Fruit fly (Drosophila melanogaster) whole organism, embryonic: Measurements from ENCODE around the gene CG9933.

Experiments
- BtbVII ChIP-seq: fragments of 200-800 bp; sonication (Bioruptor generic); optimal IDR thresholded peaks from 3 replicates; lab custom pipeline; 2017; ENCODE audit warnings: missing biosample characterization, mild to moderate bottlenecking, missing genetic modification characterization
- CG10565 ChIP-seq: fragments of 200-800 bp; sonication (Bioruptor generic); optimal IDR thresholded peaks from 3 replicates; lab custom pipeline; 2016; ENCODE audit warnings: missing biosample characterization, mild to moderate bottlenecking, missing genetic modification characterization
- CG12391 ChIP-seq: fragments of 200-800 bp; sonication (Bioruptor generic); optimal IDR thresholded peaks from 3 replicates; lab custom pipeline; 2018; ENCODE audit warnings: missing biosample characterization, mild to moderate bottlenecking, missing genetic modification characterization, moderate library complexity
- CG13123 ChIP-seq: fragments of 200-800 bp; sonication (Bioruptor generic); optimal IDR thresholded peaks from 2 replicates; lab custom pipeline; 2016; ENCODE audit warnings: missing biosample characterization, missing genetic modification characterization
- CG14050 ChIP-seq: fragments of 200-800 bp; sonication (Bioruptor generic); IDR thresholded peaks from 3 replicates; pipeline ENCODE4 v1.3.6; 2022; ENCODE audit warnings: missing biosample characterization, missing genetic modification characterization
- CG14860 ChIP-seq: fragments of 200-800 bp; sonication (Bioruptor generic); IDR thresholded peaks from 3 replicates; pipeline ENCODE4 v1.3.6; 2022; ENCODE audit warnings: missing biosample characterization, missing genetic modification characterization; ENCODE audit not compliant: partially characterized antibody
- CG17328 ChIP-seq: fragments of 200-800 bp; sonication (Bioruptor generic); IDR thresholded peaks from 2 replicates; pipeline ENCODE4 v1.3.6; 2022; ENCODE audit warnings: missing biosample characterization, missing genetic modification characterization
- CG17912 ChIP-seq: fragments of 200-800 bp; sonication (Bioruptor generic); optimal IDR thresholded peaks from 2 replicates; lab custom pipeline; 2018; ENCODE audit warnings: missing biosample characterization, mild to moderate bottlenecking, missing genetic modification characterization
- CG2199 ChIP-seq: fragments of 200-800 bp; sonication (Bioruptor generic); IDR thresholded peaks from 3 replicates; pipeline ENCODE4 v1.3.6; 2022; ENCODE audit warnings: missing biosample characterization, missing genetic modification characterization
- CG6175 ChIP-seq: fragments of 200-800 bp; sonication (Bioruptor generic); IDR thresholded peaks from 3 replicates; pipeline ENCODE4 v1.3.6; 2022; ENCODE audit warnings: missing biosample characterization, missing genetic modification characterization
- CG7963 ChIP-seq: fragments of 200-800 bp; sonication (Bioruptor generic); IDR thresholded peaks from 3 replicates; pipeline ENCODE4 v1.3.6; 2022; ENCODE audit warnings: missing biosample characterization, missing genetic modification characterization; ENCODE audit not compliant: partially characterized antibody
- CG7987 ChIP-seq: fragments of 200-800 bp; sonication (Bioruptor generic); optimal IDR thresholded peaks from 2 replicates; lab custom pipeline; 2018; ENCODE audit warnings: missing biosample characterization, mild to moderate bottlenecking, missing genetic modification characterization, moderate library complexity
- CG8924 ChIP-seq: fragments of 200-800 bp; optimal IDR thresholded peaks from 3 replicates; lab custom pipeline; 2019; ENCODE audit warnings: missing biosample characterization, mild to moderate bottlenecking, missing genetic modification characterization, moderate library complexity
- CG8944 ChIP-seq: fragments of 200-800 bp; sonication (Bioruptor generic); optimal IDR thresholded peaks from 3 replicates; lab custom pipeline; 2016; ENCODE audit warnings: missing biosample characterization, missing genetic modification characterization
- Camta ChIP-seq: fragments of 200-800 bp; sonication (Bioruptor generic); optimal IDR thresholded peaks from 2 replicates; lab custom pipeline; 2016; ENCODE audit warnings: missing biosample characterization, missing genetic modification characterization
- CrebB ChIP-seq: fragments of 200-800 bp; sonication (Bioruptor generic); optimal IDR thresholded peaks from 3 replicates; lab custom pipeline; 2018; ENCODE audit warnings: missing biosample characterization, mild to moderate bottlenecking, missing genetic modification characterization
- Deaf1 ChIP-seq: fragments of 200-800 bp; optimal IDR thresholded peaks from 3 replicates; lab custom pipeline; 2019; ENCODE audit warnings: missing biosample characterization, mild to moderate bottlenecking, missing genetic modification characterization, moderate library complexity
- Dp ChIP-seq: fragments of 200-800 bp; sonication (Bioruptor generic); optimal IDR thresholded peaks from 2 replicates; lab custom pipeline; 2018; ENCODE audit warnings: missing biosample characterization, mild to moderate bottlenecking, missing genetic modification characterization, moderate library complexity
- E2f2 ChIP-seq: fragments of 200-800 bp; sonication (Bioruptor generic); IDR thresholded peaks from 2 replicates; pipeline ENCODE4 v1.3.6; 2022; ENCODE audit warnings: missing biosample characterization, missing genetic modification characterization
- HLHmδ ChIP-seq: fragments of 200-800 bp; sonication (Bioruptor generic); optimal IDR thresholded peaks from 2 replicates; lab custom pipeline; 2018; ENCODE audit warnings: missing biosample characterization, mild to moderate bottlenecking, missing genetic modification characterization, moderate library complexity
- Mad ChIP-seq: fragments of 200-800 bp; sonication (Bioruptor generic); optimal IDR thresholded peaks from 2 replicates; lab custom pipeline; 2016; ENCODE audit warnings: missing biosample characterization, missing genetic modification characterization
- Nf-YC ChIP-seq: fragments of 200-800 bp; optimal IDR thresholded peaks from 3 replicates; lab custom pipeline; 2019; ENCODE audit warnings: missing biosample characterization, mild to moderate bottlenecking, missing genetic modification characterization, moderate library complexity
- NfI ChIP-seq: fragments of 200-800 bp; sonication (Bioruptor generic); optimal IDR thresholded peaks from 3 replicates; lab custom pipeline; 2018; ENCODE audit warnings: missing biosample characterization, mild to moderate bottlenecking, missing genetic modification characterization, moderate library complexity
- Side ChIP-seq: fragments of 200-800 bp; sonication (Bioruptor generic); optimal IDR thresholded peaks from 2 replicates; lab custom pipeline; 2016; ENCODE audit warnings: missing biosample characterization, missing genetic modification characterization
- ac ChIP-seq: fragments of 200-800 bp; sonication (Bioruptor generic); optimal IDR thresholded peaks from 3 replicates; lab custom pipeline; 2017; ENCODE audit warnings: missing biosample characterization, mild to moderate bottlenecking, missing genetic modification characterization
- bsh ChIP-seq, 2 experiments: fragments of 200-800 bp; sonication (Bioruptor generic); optimal IDR thresholded peaks; 2 replicates each; lab custom pipeline; 2017 to 2018; ENCODE audit warnings: mild to moderate bottlenecking in 2 of 2, missing biosample characterization in 2 of 2, missing genetic modification characterization in 2 of 2, moderate library complexity in 1 of 2
- cato ChIP-seq: fragments of 200-800 bp; sonication (Bioruptor generic); optimal IDR thresholded peaks from 2 replicates; lab custom pipeline; 2016; ENCODE audit warnings: missing biosample characterization, missing genetic modification characterization, borderline replicate concordance
- crol ChIP-seq: fragments of 200-800 bp; sonication (Bioruptor generic); IDR thresholded peaks from 2 replicates; pipeline ENCODE4 v1.3.6; 2022; ENCODE audit warnings: missing biosample characterization, missing genetic modification characterization
- da ChIP-seq: fragments of 200-800 bp; sonication (Bioruptor generic); optimal IDR thresholded peaks from 2 replicates; lab custom pipeline; 2016; ENCODE audit warnings: missing biosample characterization, missing genetic modification characterization
- dpn ChIP-seq, 2 experiments: fragments of 200-800 bp; sonication (Bioruptor generic); optimal IDR thresholded peaks; 3 replicates each; lab custom pipeline; 2016; ENCODE audit warnings: missing biosample characterization in 2 of 2, missing genetic modification characterization in 2 of 2
- dysf ChIP-seq: fragments of 200-800 bp; sonication (Bioruptor generic); IDR thresholded peaks from 3 replicates; pipeline ENCODE4 v1.3.6; 2022; ENCODE audit warnings: missing biosample characterization, missing genetic modification characterization
- fd64A ChIP-seq: fragments of 200-800 bp; sonication (Bioruptor generic); optimal IDR thresholded peaks from 3 replicates; lab custom pipeline; 2018; ENCODE audit warnings: missing biosample characterization, mild to moderate bottlenecking, missing genetic modification characterization
- gce ChIP-seq: fragments of 200-800 bp; sonication (Bioruptor generic); IDR thresholded peaks from 3 replicates; pipeline ENCODE4 v1.3.6; 2022; ENCODE audit warnings: missing biosample characterization, missing genetic modification characterization
- hb ChIP-seq: fragments of 200-800 bp; sonication (Bioruptor generic); IDR thresholded peaks from 3 replicates; pipeline ENCODE4 v1.3.6; 2022; ENCODE audit warnings: missing biosample characterization, missing genetic modification characterization; ENCODE audit not compliant: partially characterized antibody
- lab ChIP-seq: fragments of 200-800 bp; sonication (Bioruptor generic); optimal IDR thresholded peaks from 3 replicates; lab custom pipeline; 2017; ENCODE audit warnings: missing biosample characterization, missing genetic modification characterization, mild to moderate bottlenecking, moderate library complexity, missing genetic modification reagents
- lov ChIP-seq, 2 experiments: fragments of 200-800 bp in 1 of 2; fragments of >200 bp in 1 of 2; sonication (Bioruptor generic) in 1 of 2; IDR thresholded peaks in 1 of 2; optimal IDR thresholded peaks in 1 of 2; 2 replicates in 1 of 2; 3 replicates in 1 of 2; pipeline versions ENCODE4 v1.3.6 to Lab custom; 2017 to 2022; ENCODE audit warnings: missing biosample characterization in 1 of 2, missing genetic modification characterization in 1 of 2
- mirr ChIP-seq: fragments of 200-800 bp; sonication (Bioruptor generic); optimal IDR thresholded peaks from 3 replicates; lab custom pipeline; 2018; ENCODE audit warnings: missing biosample characterization, mild to moderate bottlenecking, missing genetic modification characterization
- mld ChIP-seq: fragments of 200-800 bp; sonication (Bioruptor generic); IDR thresholded peaks from 3 replicates; pipeline ENCODE4 v1.3.6; 2022; ENCODE audit warnings: missing biosample characterization, missing genetic modification characterization; ENCODE audit not compliant: partially characterized antibody
- nau ChIP-seq: fragments of 200-800 bp; sonication (Bioruptor generic); optimal IDR thresholded peaks from 3 replicates; lab custom pipeline; 2017; ENCODE audit warnings: missing biosample characterization, mild to moderate bottlenecking, missing genetic modification characterization, missing genetic modification reagents
- nerfin-1 ChIP-seq: fragments of 200-800 bp; sonication (Bioruptor generic); optimal IDR thresholded peaks from 3 replicates; lab custom pipeline; 2019; ENCODE audit warnings: missing biosample characterization, mild to moderate bottlenecking, missing genetic modification characterization, moderate library complexity
- nerfin-2 ChIP-seq: fragments of 200-800 bp; sonication (Bioruptor generic); IDR thresholded peaks from 2 replicates; pipeline ENCODE4 v1.3.6; 2022; ENCODE audit warnings: missing biosample characterization, missing genetic modification characterization; ENCODE audit not compliant: partially characterized antibody
- odd ChIP-seq: fragments of 200-800 bp; sonication (Bioruptor generic); optimal IDR thresholded peaks from 2 replicates; lab custom pipeline; 2017; ENCODE audit warnings: missing biosample characterization, mild to moderate bottlenecking, missing genetic modification characterization
- pho ChIP-seq: fragments of 200-800 bp; sonication (Bioruptor generic); optimal IDR thresholded peaks from 2 replicates; lab custom pipeline; 2016; ENCODE audit warnings: missing biosample characterization, missing genetic modification characterization
- pum ChIP-seq: fragments of 200-800 bp; sonication (Bioruptor generic); optimal IDR thresholded peaks from 2 replicates; lab custom pipeline; 2016; ENCODE audit warnings: missing biosample characterization, missing genetic modification characterization
- slbo ChIP-seq: fragments of 200-800 bp; sonication (Bioruptor generic); IDR thresholded peaks from 2 replicates; pipeline ENCODE4 v1.3.6; 2022; ENCODE audit warnings: missing biosample characterization, missing genetic modification characterization
- sug ChIP-seq: fragments of 200-800 bp; optimal IDR thresholded peaks from 2 replicates; lab custom pipeline; 2019; ENCODE audit warnings: missing biosample characterization, mild to moderate bottlenecking, missing genetic modification characterization, moderate library complexity
- tin ChIP-seq: fragments of 200-800 bp; sonication (Bioruptor generic); optimal IDR thresholded peaks from 3 replicates; lab custom pipeline; 2016; ENCODE audit warnings: missing biosample characterization, missing genetic modification characterization
- tx ChIP-seq: fragments of 200-800 bp; sonication (Bioruptor generic); optimal IDR thresholded peaks from 2 replicates; lab custom pipeline; 2016; ENCODE audit warnings: missing biosample characterization, missing genetic modification characterization
- wek ChIP-seq: fragments of 200-800 bp; sonication (Bioruptor generic); optimal IDR thresholded peaks from 3 replicates; lab custom pipeline; 2018; ENCODE audit warnings: missing biosample characterization, mild to moderate bottlenecking, missing genetic modification characterization, moderate library complexity

CG9933 gene

DNA sequence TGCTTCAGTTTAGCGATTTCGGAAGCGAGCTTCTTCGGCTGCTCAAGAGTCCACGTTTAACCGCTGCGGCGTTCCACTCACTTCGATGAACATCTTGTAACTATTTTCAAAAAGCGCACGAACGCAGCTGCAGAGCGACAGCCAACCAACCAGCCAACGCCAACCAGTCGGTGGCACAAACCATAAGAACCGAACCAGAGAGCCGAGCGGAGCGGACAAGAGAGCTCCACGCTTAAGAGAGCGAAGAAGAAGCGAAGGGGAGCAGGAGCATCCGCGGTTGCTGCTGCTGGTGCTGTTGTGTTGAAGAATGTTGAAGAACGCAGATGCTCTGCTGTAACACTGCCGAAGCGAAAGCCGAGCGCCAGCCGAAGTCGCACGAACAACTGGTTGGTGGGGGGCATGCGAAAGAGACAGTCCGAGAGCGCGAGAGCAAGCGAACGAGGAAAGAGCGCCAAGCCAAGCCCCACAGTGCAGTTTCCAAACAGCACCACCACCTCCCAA lies 39.0 kb upstream of the CG9933 start, which contains the start of gene CG9932 (continued):
- TF ChIP-seq tin (GFP tag; lab: Kevin White, UChicago) (no peak), Nf-YC (tag; lab: Kevin White, UChicago) (peak; percentile 89), crol (GFP tag; lab: Robert Waterston, UW) (peak; percentile 88), CG17912 (no peak), pum (no peak), CrebB (tag; lab: Kevin White, UChicago) (peak; percentile 8), dysf (no peak), CG2199 (peak; percentile 90; the same call in 2 of the 3 replicates), mld (GFP tag; lab: Robert Waterston, UW) (no peak), slbo (GFP tag; lab: Robert Waterston, UW) (no peak), CG14860 (GFP tag; lab: Robert Waterston, UW) (no peak), CG7963 (GFP tag; lab: Robert Waterston, UW) (no peak), Side (GFP tag; lab: Kevin White, UChicago) (no peak), Deaf1 (tag; lab: Kevin White, UChicago) (peak; percentile 100), bsh (GFP tag; optimal IDR thresholded peaks at IDR 0.05; lab: Kevin White, UChicago) (peak in 1 of 2 experiments; percentile 43), mirr (GFP tag; lab: Kevin White, UChicago) (peak; percentile 42), ac (GFP tag; lab: Kevin White, UChicago) (no peak), nau (peak; percentile 60), wek (GFP tag; lab: Kevin White, UChicago) (peak; percentile 4), nerfin-2 (GFP tag; lab: Robert Waterston, UW) (peak; percentile 53; the same call in 1 of the 2 replicates), lab (GFP tag; lab: Kevin White, UChicago) (peak; percentile 59), BtbVII (GFP tag; lab: Kevin White, UChicago) (peak; percentile 57), gce (GFP tag; lab: Robert Waterston, UW) (no peak), CG13123 (GFP tag; lab: Kevin White, UChicago) (no peak), CG6175 (GFP tag; lab: Robert Waterston, UW) (peak; percentile 76; the same call in 2 of the 3 replicates), cato (GFP tag; lab: Kevin White, UChicago) (no peak), Dp (GFP tag; lab: Kevin White, UChicago) (no peak), E2f2 (GFP tag; lab: Robert Waterston, UW) (peak; percentile 41; the same call in 1 of the 2 replicates), Mad (GFP tag; lab: Kevin White, UChicago) (no peak), CG8944 (no peak), CG10565 (GFP tag; lab: Kevin White, UChicago) (no peak), CG7987 (no peak), HLHmδ (GFP tag; lab: Kevin White, UChicago) (peak; percentile 0), CG12391 (tag; lab: Kevin White, UChicago) (no peak), Camta (GFP tag; lab: Kevin White, UChicago) (no peak), odd (GFP tag; lab: Kevin White, UChicago) (peak; percentile 9), CG17328 (peak; percentile 32; the same call in 1 of the 2 replicates), lov (optimal IDR thresholded peaks at IDR 0.05; lab: Kevin White, UChicago) (no peak), lov (GFP tag; IDR thresholded peaks at IDR 0.05; lab: Robert Waterston, UW) (0 out of 3 replicates have a peak, but pooled peaks have one; percentile 26), NfI (GFP tag; lab: Kevin White, UChicago) (peak; percentile 22), nerfin-1 (tag; lab: Kevin White, UChicago) (peak; percentile 11), dpn (GFP tag; optimal IDR thresholded peaks at IDR 0.05; lab: Kevin White, UChicago) (no peak), hb (GFP tag; lab: Robert Waterston, UW) (no peak), tx (no peak), da (GFP tag; lab: Kevin White, UChicago) (peak; percentile 13), CG14050 (GFP tag; lab: Robert Waterston, UW) (no peak), fd64A (GFP tag; lab: Kevin White, UChicago) (no peak), CG8924 (tag; lab: Kevin White, UChicago) (no peak), pho (GFP tag; lab: Kevin White, UChicago) (no peak), sug (peak; percentile 92)
